Worm (Caenorhabditis elegans): ENCODE data around the gene Y4C6B.1.

- no peak for TF ChIP-seq flt-1 (GFP tag; IDR thresholded peaks at IDR 0.05)
- no peak for TF ChIP-seq cog-1 (tag; optimal IDR thresholded peaks at IDR 0.05)
- no peak for TF ChIP-seq klf-2 (GFP tag; conservative IDR thresholded peaks at IDR 0.05)
- TF ChIP-seq tab-1 (GFP tag; IDR thresholded peaks at IDR 0.05) = no peak
- TF ChIP-seq med-1 (GFP tag; optimal IDR thresholded peaks at IDR 0.05; ENCODE audit: insufficient read depth) = no peak
These were observed 28.3 kb downstream of the Y4C6B.1 start, which contains the start of gene F41H10.1 for ce11 chrIV:5382609-5383008.

Data from whole organism, midembryonic.